Worm (Caenorhabditis elegans) whole organism, young adult: ENCODE measurements around the gene faxc-2.

Experiments
- F10E7.11 ChIP-seq: sonication (generic microtip); optimal IDR thresholded peaks from 2 replicates; lab custom pipeline; 2017; ENCODE audit warnings: mild to moderate bottlenecking, missing genetic modification characterization, moderate library complexity, missing compliant biosample characterization
- F23B12.7 ChIP-seq: sonication (generic microtip); optimal IDR thresholded peaks from 2 replicates; lab custom pipeline; 2017; ENCODE audit warnings: missing genetic modification characterization, mild to moderate bottlenecking, missing compliant biosample characterization, antibody characterized with exemption, moderate library complexity; ENCODE audit not compliant: insufficient read depth
- F52B5.7 ChIP-seq: sonication (generic microtip); optimal IDR thresholded peaks from 2 replicates; lab custom pipeline; 2016; ENCODE audit warnings: mild to moderate bottlenecking, missing genetic modification characterization, missing compliant biosample characterization
- Y53G8AR.9 ChIP-seq: fragments of 200-800 bp; sonication (Bioruptor generic); conservative IDR thresholded peaks from 2 replicates; pipeline ENCODE4 v1.3.6; 2022; ENCODE audit warnings: missing genetic modification reagents, missing genetic modification characterization, missing compliant biosample characterization
- ama-1 ChIP-seq, 3 experiments: fragments of 150-350 bp in 1 of 3; sonication (generic microtip) in 2 of 3; optimal IDR thresholded peaks; 2 replicates each; lab custom pipeline; 2014 to 2018; ENCODE audit warnings: missing biosample characterization in 2 of 3, missing genetic modification characterization in 2 of 3, missing genetic modification reagents in 2 of 3
- aptf-2 ChIP-seq: fragments of 200-800 bp; sonication (Bioruptor generic); conservative IDR thresholded peaks from 2 replicates; pipeline ENCODE4 v1.3.6; 2022; ENCODE audit warnings: missing genetic modification reagents, missing genetic modification characterization, missing compliant biosample characterization
- athp-1 ChIP-seq: sonication (generic microtip); optimal IDR thresholded peaks from 2 replicates; lab custom pipeline; 2017; ENCODE audit warnings: mild to moderate bottlenecking, missing genetic modification characterization, missing compliant biosample characterization
- attf-5 ChIP-seq: fragments of 200-800 bp; sonication (Bioruptor generic); optimal IDR thresholded peaks from 2 replicates; lab custom pipeline; 2018; ENCODE audit warnings: mild to moderate bottlenecking, missing genetic modification characterization, missing compliant biosample characterization
- cebp-1 ChIP-seq, 2 experiments: fragments of 200-800 bp in 1 of 2; sonication (Bioruptor generic) in 1 of 2; sonication (generic microtip) in 1 of 2; IDR thresholded peaks in 1 of 2; optimal IDR thresholded peaks in 1 of 2; 2 replicates each; pipeline versions ENCODE4 v1.3.6 to Lab custom; 2017 to 2022; ENCODE audit warnings: missing compliant biosample characterization in 2 of 2, missing genetic modification characterization in 2 of 2, mild to moderate bottlenecking in 1 of 2, missing genetic modification reagents in 1 of 2, moderate library complexity in 1 of 2
- ceh-100 ChIP-seq: fragments of 200-800 bp; sonication (Bioruptor generic); IDR thresholded peaks from 2 replicates; pipeline ENCODE4 v1.3.6; 2022; ENCODE audit warnings: missing genetic modification reagents, missing genetic modification characterization, missing compliant biosample characterization
- ceh-79 ChIP-seq: sonication (generic microtip); optimal IDR thresholded peaks from 2 replicates; lab custom pipeline; 2017; ENCODE audit warnings: mild to moderate bottlenecking, missing genetic modification characterization, missing compliant biosample characterization
- chd-7 ChIP-seq: sonication (generic microtip); optimal IDR thresholded peaks from 2 replicates; lab custom pipeline; 2016; ENCODE audit warnings: mild to moderate bottlenecking, missing genetic modification characterization, moderate library complexity, missing compliant biosample characterization
- dox-1 ChIP-seq: fragments of 200-800 bp; sonication (Bioruptor generic); IDR thresholded peaks from 2 replicates; pipeline ENCODE4 v1.3.6; 2022; ENCODE audit warnings: missing genetic modification reagents, missing genetic modification characterization, missing compliant biosample characterization
- egrh-3 ChIP-seq: fragments of 200-800 bp; sonication (Bioruptor generic); IDR thresholded peaks from 2 replicates; pipeline ENCODE4 v1.3.6; 2022; ENCODE audit warnings: missing genetic modification reagents, missing genetic modification characterization, missing compliant biosample characterization
- fkh-3 ChIP-seq: sonication (generic microtip); optimal IDR thresholded peaks from 2 replicates; lab custom pipeline; 2016; ENCODE audit warnings: mild to moderate bottlenecking, missing genetic modification characterization, missing compliant biosample characterization
- hmg-1.2 ChIP-seq: fragments of 200-800 bp; sonication (Bioruptor generic); IDR thresholded peaks from 2 replicates; pipeline ENCODE4 v1.3.6; 2022; ENCODE audit warnings: missing genetic modification reagents, missing genetic modification characterization, missing compliant biosample characterization
- lag-1 ChIP-seq: fragments of 200-800 bp; sonication (Bioruptor generic); IDR thresholded peaks from 2 replicates; pipeline ENCODE4 v1.3.6; 2022; ENCODE audit warnings: missing genetic modification reagents, missing genetic modification characterization, missing compliant biosample characterization
- lin-26 ChIP-seq: fragments of 200-800 bp; sonication (Bioruptor generic); IDR thresholded peaks from 2 replicates; pipeline ENCODE4 v1.3.6; 2022; ENCODE audit warnings: missing genetic modification reagents, missing genetic modification characterization, missing compliant biosample characterization
- lin-40 ChIP-seq: sonication (generic microtip); optimal IDR thresholded peaks from 2 replicates; lab custom pipeline; 2016; ENCODE audit warnings: missing genetic modification characterization, mild to moderate bottlenecking, missing compliant biosample characterization, missing genotype, missing genetic modification reagents
- lin-54 ChIP-seq: fragments of 200-800 bp; sonication (Bioruptor generic); optimal IDR thresholded peaks from 2 replicates; lab custom pipeline; 2018; ENCODE audit warnings: mild to moderate bottlenecking, missing genetic modification characterization, missing compliant biosample characterization
- mcd-1 ChIP-seq: fragments of 200-800 bp; sonication (Bioruptor generic); IDR thresholded peaks from 2 replicates; pipeline ENCODE4 v1.3.6; 2022; ENCODE audit warnings: missing genetic modification reagents, missing genetic modification characterization, missing compliant biosample characterization
- nfyb-1 ChIP-seq: fragments of 200-800 bp; sonication (Bioruptor generic); IDR thresholded peaks from 2 replicates; pipeline ENCODE4 v1.3.6; 2022; ENCODE audit warnings: missing genetic modification reagents, missing genetic modification characterization, missing compliant biosample characterization
- pha-4 ChIP-seq: fragments of 150-350 bp; sonication (generic microtip); optimal IDR thresholded peaks from 2 replicates; lab custom pipeline; 2014; ENCODE audit warnings: missing biosample characterization, missing genetic modification reagents, missing genetic modification characterization
- snpc-4 ChIP-seq, 5 experiments: fragments of 150-350 bp in 1 of 5; sonication (generic microtip) in 4 of 5; optimal IDR thresholded peaks; 2 replicates each; lab custom pipeline; 2014 to 2018; ENCODE audit warnings: missing genetic modification characterization in 5 of 5, missing biosample characterization in 3 of 5, antibody characterized with exemption in 2 of 5, mild to moderate bottlenecking in 2 of 5, missing compliant biosample characterization in 2 of 5, missing genotype in 2 of 5, moderate library complexity in 2 of 5, missing genetic modification reagents in 1 of 5
- somi-1 ChIP-seq: fragments of 200-800 bp; sonication (Bioruptor generic); optimal IDR thresholded peaks from 2 replicates; lab custom pipeline; 2018; ENCODE audit warnings: mild to moderate bottlenecking, missing genetic modification characterization, missing compliant biosample characterization
- tbx-9 ChIP-seq: sonication (generic microtip); optimal IDR thresholded peaks from 2 replicates; lab custom pipeline; 2016; ENCODE audit warnings: borderline replicate concordance, missing genetic modification characterization, inconsistent platforms, missing compliant biosample characterization
- zfh-2 ChIP-seq: fragments of 200-800 bp; sonication (Bioruptor generic); conservative IDR thresholded peaks from 2 replicates; pipeline ENCODE4 v1.3.6; 2022; ENCODE audit warnings: missing genetic modification reagents, missing genetic modification characterization, missing compliant biosample characterization
- ztf-26 ChIP-seq: sonication (generic microtip); optimal IDR thresholded peaks from 2 replicates; lab custom pipeline; 2017; ENCODE audit warnings: missing genetic modification characterization, missing compliant biosample characterization

faxc-2 gene

DNA sequence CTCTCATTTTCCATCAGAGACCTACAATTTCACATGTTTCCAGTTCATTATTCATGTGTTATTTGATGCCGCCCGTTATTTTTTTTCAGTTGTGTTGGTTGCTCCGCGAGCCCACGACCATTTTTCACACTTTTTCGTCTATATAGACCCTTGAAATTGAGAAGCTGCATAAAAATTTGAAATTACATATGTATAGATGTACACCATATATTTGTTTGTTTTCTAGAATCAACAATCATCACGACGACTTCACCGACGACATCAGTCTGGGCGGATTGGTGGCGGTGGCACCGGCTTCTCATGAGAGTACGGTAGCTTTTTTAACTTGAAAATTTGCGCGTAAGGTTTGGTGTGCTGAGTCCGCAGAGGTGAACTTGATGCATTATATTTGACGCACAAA, 38.3 kb upstream of the faxc-2 start, which contains the start of gene Y48C3A.5:
Y48C3A.5 (plus strand) TSS at position 301 of the 400 bp plus-strand sequence.
- TF ChIP-seq F10E7.11 (tag; lab: Kevin White, UChicago): no peak
- no peak for TF ChIP-seq Y53G8AR.9 (GFP tag; lab: Robert Waterston, UW)
- TF ChIP-seq nfyb-1: no peak
- no peak for TF ChIP-seq attf-5 (GFP tag; lab: Kevin White, UChicago)

DNA sequence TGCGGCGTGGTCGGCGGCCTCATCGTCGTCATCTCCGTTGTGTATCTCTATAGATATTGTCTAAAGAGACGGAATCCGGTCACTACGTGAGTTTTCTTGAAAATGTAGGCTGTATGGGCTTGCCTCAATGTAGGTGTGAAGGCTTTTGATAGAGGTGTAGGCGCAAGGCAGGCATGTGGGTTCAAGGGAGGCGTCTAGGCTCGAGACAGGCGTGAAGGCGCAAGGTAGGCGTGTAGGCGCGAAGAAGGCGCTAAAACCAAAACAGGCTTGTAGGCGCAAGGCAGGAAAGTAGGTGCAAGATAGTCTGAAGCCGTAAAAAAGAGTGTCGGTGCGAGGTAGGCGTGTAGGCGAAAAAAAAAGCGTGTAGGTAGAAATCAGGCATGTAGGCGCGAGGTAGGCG, 30.9 kb upstream of the faxc-2 start:
- TF ChIP-seq ztf-26 (tag; lab: Kevin White, UChicago): no peak
- 0 out of 2 replicates have a peak, but pooled peaks have one; percentile 13 for TF ChIP-seq zfh-2
- TF ChIP-seq aptf-2: 0 out of 2 replicates have a peak, but pooled peaks have one; percentile 17
- TF ChIP-seq somi-1: no peak
- TF ChIP-seq, all 124 proteins: peak for 2

DNA sequence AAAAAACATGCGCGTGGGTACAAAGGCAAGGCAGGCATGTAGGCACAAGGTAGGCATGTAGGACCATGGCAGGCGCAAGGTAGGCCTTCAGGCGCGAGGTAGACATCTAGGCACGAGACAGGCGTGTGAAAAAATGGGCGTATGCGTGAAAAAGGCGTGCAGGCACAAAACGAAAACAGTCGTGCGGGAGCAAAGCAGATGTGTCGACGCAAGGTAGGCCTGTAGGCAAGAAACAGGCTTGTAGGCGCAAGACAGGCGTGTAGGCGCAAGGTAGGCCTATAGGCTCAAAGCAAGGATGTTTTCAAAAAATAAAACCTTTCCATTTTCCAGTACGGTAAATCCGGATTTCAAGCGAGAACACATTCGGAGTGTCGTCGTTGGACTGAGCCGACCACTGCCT, 30.4 kb upstream of the faxc-2 start:
- TF ChIP-seq pha-4 (tag; lab: Kevin White, UChicago) (no peak), fkh-3 (tag; lab: Kevin White, UChicago) (peak; percentile 19)

ce11 chrII:13279216-13280123, 29.6 kb upstream of the faxc-2 start:
- TF ChIP-seq lin-26 (GFP tag; lab: Robert Waterston, UW) (peak; percentile 76; the same call in 1 of the 2 replicates), tbx-9 (tag; lab: Kevin White, UChicago) (no peak), hmg-1.2 (GFP tag; lab: Robert Waterston, UW) (0 out of 2 replicates have a peak, but pooled peaks have one; percentile 4), F23B12.7 (no peak), lin-54 (no peak), F10E7.11 (tag; lab: Kevin White, UChicago) (no peak), lin-40 (tag; lab: Kevin White, UChicago) (no peak), lag-1 (no peak), dox-1 (peak; percentile 12; the same call in 1 of the 2 replicates), ceh-79 (no peak), cebp-1 (GFP tag; IDR thresholded peaks at IDR 0.05; lab: Robert Waterston, UW) (peak; percentile 82), cebp-1 (tag; optimal IDR thresholded peaks at IDR 0.05; lab: Kevin White, UChicago) (peak; percentile 93), zfh-2 (peak; percentile 90), chd-7 (tag; lab: Kevin White, UChicago) (peak; percentile 60), mcd-1 (GFP tag; lab: Robert Waterston, UW) (peak; percentile 28; the same call in 1 of the 2 replicates), ama-1 (optimal IDR thresholded peaks at IDR 0.05; lab: Kevin White, UChicago) (no peak), ama-1 (GFP tag; optimal IDR thresholded peaks at IDR 0.05; lab: Kevin White, UChicago) (no peak), athp-1 (tag; lab: Kevin White, UChicago) (peak; percentile 26), ceh-100 (GFP tag; lab: Robert Waterston, UW) (0 out of 2 replicates have a peak, but pooled peaks have one; percentile 47), egrh-3 (GFP tag; lab: Robert Waterston, UW) (peak; percentile 88), F52B5.7 (tag; lab: Kevin White, UChicago) (no peak)

DNA sequence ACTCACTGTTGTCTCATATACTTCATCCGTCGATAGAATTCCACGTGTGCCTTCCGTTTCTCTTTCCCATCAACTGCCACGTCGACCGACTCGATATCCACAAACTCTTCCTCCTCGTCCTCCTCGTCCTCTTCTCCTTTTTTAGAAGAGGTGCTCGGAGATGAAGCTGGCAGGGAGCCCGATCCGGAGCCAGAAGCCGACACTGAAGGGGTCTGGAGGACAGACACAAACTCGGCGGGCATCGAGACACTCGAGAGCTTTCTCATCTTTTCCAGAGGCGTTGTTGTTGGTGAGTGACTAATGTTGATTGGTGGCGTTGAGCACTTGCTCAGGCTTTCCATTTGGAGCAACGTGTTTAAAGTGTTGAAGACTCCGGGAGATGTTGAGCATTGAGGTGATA, 26.5 kb upstream of the faxc-2 start:
- TF ChIP-seq zfh-2: peak; percentile 78
- no peak for TF ChIP-seq snpc-4 (GFP tag; optimal IDR thresholded peaks at IDR 0.05; lab: Kevin White, UChicago)
- TF ChIP-seq snpc-4 (tag; optimal IDR thresholded peaks at IDR 0.05; lab: Kevin White, UChicago): no peak
- TF ChIP-seq, all 124 proteins: peak for 1
